Worm (Caenorhabditis elegans): ENCODE measurements around the gene F10D2.10.

Gene F10D2.10

ce11 chrV:7175201-7175600, 19.2 kb upstream of the F10D2.10 start, which contains the start of gene lgc-39:
lgc-39 (plus strand) TSS chrV:7175501.
- TF ChIP-seq hmg-4 (GFP tag; optimal IDR thresholded peaks at IDR 0.05) = no peak
- no peak for TF ChIP-seq tbx-37 (GFP tag; conservative IDR thresholded peaks at IDR 0.05)
- no peak for TF ChIP-seq tra-4 (tag; optimal IDR thresholded peaks at IDR 0.05)

- TF ChIP-seq hmbx-1 (tag; optimal IDR thresholded peaks at IDR 0.05) = no peak
- TF ChIP-seq flt-1 (GFP tag; IDR thresholded peaks at IDR 0.05) = no peak
- no peak for TF ChIP-seq scrt-1 (GFP tag; IDR thresholded peaks at IDR 0.05)
- TF ChIP-seq hmg-4 (GFP tag; optimal IDR thresholded peaks at IDR 0.05) = no peak
- no peak for TF ChIP-seq ets-7 (tag; optimal IDR thresholded peaks at IDR 0.05)
- TF ChIP-seq ceh-13 (GFP tag; optimal IDR thresholded peaks at IDR 0.05) = no peak
- no peak for TF ChIP-seq hnd-1 (tag; optimal IDR thresholded peaks at IDR 0.05)
- no peak for TF ChIP-seq tbx-37 (GFP tag; conservative IDR thresholded peaks at IDR 0.05)
- TF ChIP-seq pes-1 (GFP tag; IDR thresholded peaks at IDR 0.05) = no peak
- TF ChIP-seq ama-1 (optimal IDR thresholded peaks at IDR 0.05) = no peak
- TF ChIP-seq B0310.2 (tag; optimal IDR thresholded peaks at IDR 0.05) = no peak
- TF ChIP-seq aly-1 (tag; optimal IDR thresholded peaks at IDR 0.05) = no peak
- TF ChIP-seq sea-1 (GFP tag; conservative IDR thresholded peaks at IDR 0.05) = no peak
- no peak for TF ChIP-seq ceh-36 (tag; optimal IDR thresholded peaks at IDR 0.05)
Measured at ce11 chrV:7166709-7167108, 10.7 kb upstream of the F10D2.10 start, which contains the start of gene ugt-36. ugt-36 (plus strand) TSS chrV:7167009.

ce11 chrV:7164210-7164609, 8.2 kb upstream of the F10D2.10 start, which contains the start of gene srh-83:
srh-83 (plus strand) TSS chrV:7164510.
- TF ChIP-seq sea-1 (GFP tag; conservative IDR thresholded peaks at IDR 0.05) (no peak), ets-7 (tag; optimal IDR thresholded peaks at IDR 0.05) (no peak), tbx-37 (GFP tag; conservative IDR thresholded peaks at IDR 0.05) (no peak), tbx-11 (GFP tag; IDR thresholded peaks at IDR 0.05) (no peak), tra-4 (tag; optimal IDR thresholded peaks at IDR 0.05) (no peak), aly-1 (tag; optimal IDR thresholded peaks at IDR 0.05) (no peak), hnd-1 (tag; optimal IDR thresholded peaks at IDR 0.05) (no peak), ceh-13 (GFP tag; optimal IDR thresholded peaks at IDR 0.05) (no peak), F13C5.2 (tag; optimal IDR thresholded peaks at IDR 0.05) (no peak), hmg-4 (GFP tag; optimal IDR thresholded peaks at IDR 0.05) (no peak)

ce11 chrV:7163477-7164114, 7.6 kb upstream of the F10D2.10 start, which contains the start of gene ugt-41:
ugt-41 (minus strand) TSS chrV:7163595.
- TF ChIP-seq aly-1 (tag; optimal IDR thresholded peaks at IDR 0.05) = no peak
- no peak for TF ChIP-seq scrt-1 (GFP tag; IDR thresholded peaks at IDR 0.05)
- no peak for TF ChIP-seq ama-1 (optimal IDR thresholded peaks at IDR 0.05)
- no peak for TF ChIP-seq hmbx-1 (tag; optimal IDR thresholded peaks at IDR 0.05)
- no peak for TF ChIP-seq flt-1 (GFP tag; IDR thresholded peaks at IDR 0.05)
- TF ChIP-seq pes-1 (GFP tag; IDR thresholded peaks at IDR 0.05) = no peak
- TF ChIP-seq F13C5.2 (tag; optimal IDR thresholded peaks at IDR 0.05) = no peak
- TF ChIP-seq hmg-4 (GFP tag; optimal IDR thresholded peaks at IDR 0.05) = no peak
- no peak for TF ChIP-seq tbx-37 (GFP tag; conservative IDR thresholded peaks at IDR 0.05)
- no peak for TF ChIP-seq tra-4 (tag; optimal IDR thresholded peaks at IDR 0.05)
- TF ChIP-seq hnd-1 (tag; optimal IDR thresholded peaks at IDR 0.05) = no peak
- no peak for TF ChIP-seq ceh-36 (tag; optimal IDR thresholded peaks at IDR 0.05)
- no peak for TF ChIP-seq B0310.2 (tag; optimal IDR thresholded peaks at IDR 0.05)
- no peak for TF ChIP-seq sea-1 (GFP tag; conservative IDR thresholded peaks at IDR 0.05)
- no peak for TF ChIP-seq tbx-11 (GFP tag; IDR thresholded peaks at IDR 0.05)
- no peak for TF ChIP-seq ceh-13 (GFP tag; optimal IDR thresholded peaks at IDR 0.05)
- no peak for TF ChIP-seq ets-7 (tag; optimal IDR thresholded peaks at IDR 0.05)

ce11 chrV:7159391-7159790, 3.4 kb upstream of the F10D2.10 start, which contains the start of gene str-204:
str-204 (plus strand) TSS chrV:7159691.
- TF ChIP-seq tbx-37 (GFP tag; conservative IDR thresholded peaks at IDR 0.05) = no peak
- TF ChIP-seq hmg-4 (GFP tag; optimal IDR thresholded peaks at IDR 0.05) = no peak
- no peak for TF ChIP-seq ama-1 (optimal IDR thresholded peaks at IDR 0.05)
- TF ChIP-seq pes-1 (GFP tag; IDR thresholded peaks at IDR 0.05) = no peak
- no peak for TF ChIP-seq ceh-36 (tag; optimal IDR thresholded peaks at IDR 0.05)
- no peak for TF ChIP-seq F13C5.2 (tag; optimal IDR thresholded peaks at IDR 0.05)
- no peak for TF ChIP-seq sea-1 (GFP tag; conservative IDR thresholded peaks at IDR 0.05)

- TF ChIP-seq sea-1 (GFP tag; conservative IDR thresholded peaks at IDR 0.05) (no peak), hmbx-1 (tag; optimal IDR thresholded peaks at IDR 0.05) (no peak), F13C5.2 (tag; optimal IDR thresholded peaks at IDR 0.05) (no peak), aly-1 (tag; optimal IDR thresholded peaks at IDR 0.05) (no peak), hnd-1 (tag; optimal IDR thresholded peaks at IDR 0.05) (no peak), hmg-4 (GFP tag; optimal IDR thresholded peaks at IDR 0.05) (no peak), B0310.2 (tag; optimal IDR thresholded peaks at IDR 0.05) (no peak), flt-1 (GFP tag; IDR thresholded peaks at IDR 0.05) (no peak), scrt-1 (GFP tag; IDR thresholded peaks at IDR 0.05) (no peak), pes-1 (GFP tag; IDR thresholded peaks at IDR 0.05) (no peak), ceh-36 (tag; optimal IDR thresholded peaks at IDR 0.05) (no peak), tbx-11 (GFP tag; IDR thresholded peaks at IDR 0.05) (no peak), tbx-37 (GFP tag; conservative IDR thresholded peaks at IDR 0.05) (no peak), ceh-13 (GFP tag; optimal IDR thresholded peaks at IDR 0.05) (no peak), ama-1 (optimal IDR thresholded peaks at IDR 0.05) (no peak), tra-4 (tag; optimal IDR thresholded peaks at IDR 0.05) (no peak), ets-7 (tag; optimal IDR thresholded peaks at IDR 0.05) (no peak)
Measured at ce11 chrV:7157089-7157488, 1.1 kb upstream of the F10D2.10 start, which contains the start of gene ugt-39. ugt-39 (plus strand) TSS chrV:7157142.

ce11 chrV:7153046-7153445, 2.9 kb downstream of the F10D2.10 start, which contains the start of gene fat-7:
fat-7 (minus strand) TSS chrV:7153146.
- TF ChIP-seq tbx-37 (GFP tag; conservative IDR thresholded peaks at IDR 0.05) (no peak), F13C5.2 (tag; optimal IDR thresholded peaks at IDR 0.05) (no peak), hmbx-1 (tag; optimal IDR thresholded peaks at IDR 0.05) (no peak), hmg-4 (GFP tag; optimal IDR thresholded peaks at IDR 0.05) (no peak), tra-4 (tag; optimal IDR thresholded peaks at IDR 0.05) (no peak), tbx-11 (GFP tag; IDR thresholded peaks at IDR 0.05) (no peak), scrt-1 (GFP tag; IDR thresholded peaks at IDR 0.05) (no peak), flt-1 (GFP tag; IDR thresholded peaks at IDR 0.05) (no peak), B0310.2 (tag; optimal IDR thresholded peaks at IDR 0.05) (no peak), ama-1 (optimal IDR thresholded peaks at IDR 0.05) (no peak), pes-1 (GFP tag; IDR thresholded peaks at IDR 0.05) (no peak)

Data from whole organism, early embryonic.